Worm (Caenorhabditis elegans) whole organism, midembryonic: ENCODE data around the gene ceh-75.

ENCODE experiments used
- T22C8.4 ChIP-seq: fragments of 200-800 bp; sonication (Bioruptor generic); IDR thresholded peaks from 2 replicates; pipeline ENCODE4 v1.3.6; 2022; ENCODE audit warnings: missing genetic modification characterization, missing compliant biosample characterization
- cog-1 ChIP-seq: sonication (generic microtip); optimal IDR thresholded peaks from 2 replicates; lab custom pipeline; 2016; ENCODE audit warnings: missing genetic modification characterization, missing compliant biosample characterization
- flt-1 ChIP-seq: fragments of 200-800 bp; sonication (Bioruptor generic); IDR thresholded peaks from 2 replicates; pipeline ENCODE4 v1.3.6; 2022; ENCODE audit warnings: missing genetic modification characterization, missing compliant biosample characterization
- klf-2 ChIP-seq: fragments of 200-800 bp; sonication (Bioruptor generic); conservative IDR thresholded peaks from 2 replicates; pipeline ENCODE4 v1.3.6; 2022; ENCODE audit warnings: missing genetic modification reagents, missing genetic modification characterization, missing compliant biosample characterization
- med-1 ChIP-seq: sonication (generic microtip); optimal IDR thresholded peaks from 2 replicates; lab custom pipeline; 2017; ENCODE audit warnings: missing genetic modification characterization, mild to moderate bottlenecking, missing compliant biosample characterization, antibody characterized with exemption, missing genetic modification reagents; ENCODE audit not compliant: insufficient read depth
- tab-1 ChIP-seq: fragments of 200-800 bp; sonication (Bioruptor generic); IDR thresholded peaks from 2 replicates; pipeline ENCODE4 v1.3.6; 2022; ENCODE audit warnings: missing genetic modification characterization, missing compliant biosample characterization
- ztf-23 ChIP-seq: fragments of 200-800 bp; sonication (Bioruptor generic); IDR thresholded peaks from 2 replicates; pipeline ENCODE4 v1.3.6; 2022; ENCODE audit warnings: missing genetic modification reagents, missing genetic modification characterization, missing compliant biosample characterization
- ztf-29 ChIP-seq: fragments of 200-800 bp; sonication (Bioruptor generic); IDR thresholded peaks from 2 replicates; pipeline ENCODE4 v1.3.6; 2022; ENCODE audit warnings: missing genetic modification reagents, missing genetic modification characterization, missing compliant biosample characterization

DNA sequence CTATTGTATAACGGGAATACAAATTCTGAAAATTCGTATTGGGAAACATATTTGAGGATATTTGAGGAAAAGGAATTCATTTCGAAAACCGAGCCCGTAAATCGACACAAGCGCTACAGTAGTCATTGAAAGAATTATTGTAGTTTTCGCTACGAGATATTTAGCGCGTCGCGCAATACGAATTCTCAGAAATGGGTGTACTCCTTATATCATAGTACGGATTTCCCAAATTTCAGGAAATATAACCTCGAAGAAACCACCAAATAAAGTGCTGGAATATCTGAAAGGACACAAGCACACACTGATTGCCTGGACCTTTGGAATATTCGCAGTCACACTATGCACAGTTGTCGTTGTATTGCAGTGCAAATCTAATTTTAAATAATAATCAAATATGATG lies 6.2 kb downstream of the ceh-75 start:
- TF ChIP-seq T22C8.4 (GFP tag; lab: Robert Waterston, UW) (no peak), cog-1 (tag; lab: Kevin White, UChicago) (no peak), ztf-29 (GFP tag; lab: Robert Waterston, UW) (no peak), ztf-23 (no peak), tab-1 (no peak), flt-1 (no peak), med-1 (GFP tag; lab: Kevin White, UChicago) (no peak), klf-2 (GFP tag; lab: Robert Waterston, UW) (no peak)
